Worm (Caenorhabditis elegans) whole organism, L4 larva: ENCODE results near the gene lpr-3.
A peak's percentile ranks its signal among the peaks of the same experiment; 100 is the strongest.

Experiments used
- F49E8.2 ChIP-seq: sonication (generic microtip); optimal IDR thresholded peaks from 2 replicates; lab custom pipeline; 2016; ENCODE audit warnings: missing compliant biosample characterization, mild to moderate bottlenecking, missing genetic modification characterization, borderline replicate concordance
- R02D3.7 ChIP-seq: fragments of 150-350 bp; sonication (generic microtip); optimal IDR thresholded peaks from 3 replicates; lab custom pipeline; 2014; ENCODE audit warnings: missing biosample characterization, missing genetic modification characterization
- ces-1 ChIP-seq: fragments of 150-350 bp; sonication (generic microtip); optimal IDR thresholded peaks from 4 replicates; lab custom pipeline; 2014; ENCODE audit warnings: missing biosample characterization, missing genetic modification reagents, missing genetic modification characterization
- dmd-8 ChIP-seq: fragments of 200-800 bp; sonication (Bioruptor generic); IDR thresholded peaks from 2 replicates; pipeline ENCODE4 v1.3.6; 2022; ENCODE audit warnings: missing genetic modification characterization, missing compliant biosample characterization
- lir-3 ChIP-seq: sonication (generic microtip); optimal IDR thresholded peaks from 2 replicates; lab custom pipeline; 2016; ENCODE audit warnings: mild to moderate bottlenecking, missing genetic modification characterization, missing compliant biosample characterization
- madf-5 ChIP-seq, 2 experiments: fragments of 200-800 bp; sonication (Bioruptor generic); IDR thresholded peaks; 2 replicates each; pipeline ENCODE4 v1.3.6; 2022; ENCODE audit warnings: missing compliant biosample characterization in 2 of 2, missing genetic modification characterization in 2 of 2
- mep-1 ChIP-seq: fragments of 150-350 bp; sonication (generic microtip); optimal IDR thresholded peaks from 3 replicates; lab custom pipeline; 2014; ENCODE audit warnings: missing biosample characterization, missing genetic modification characterization
- nhr-102 ChIP-seq: sonication (generic microtip); optimal IDR thresholded peaks from 2 replicates; lab custom pipeline; 2016; ENCODE audit warnings: mild to moderate bottlenecking, missing genetic modification characterization, moderate library complexity, missing compliant biosample characterization
- nhr-11 ChIP-seq: fragments of 150-350 bp; optimal IDR thresholded peaks from 2 replicates; lab custom pipeline; 2014; ENCODE audit warnings: missing biosample characterization, missing genetic modification characterization
- pqm-1 ChIP-seq: sonication (generic microtip); optimal IDR thresholded peaks from 2 replicates; lab custom pipeline; 2017; ENCODE audit warnings: missing biosample characterization, missing genetic modification characterization
- unc-62 ChIP-seq, 3 experiments: fragments of 150-350 bp in 1 of 3; sonication (generic microtip); optimal IDR thresholded peaks in 2 of 3; peaks in 1 of 3; 1 replicate in 1 of 3; 2 replicates in 2 of 3; lab custom pipeline; 2014 to 2017; ENCODE audit warnings: missing biosample characterization in 3 of 3, missing genetic modification characterization in 3 of 3, missing genetic modification reagents in 3 of 3, missing genotype in 1 of 3
- zag-1 ChIP-seq: fragments of 150-350 bp; optimal IDR thresholded peaks from 2 replicates; lab custom pipeline; 2014; ENCODE audit warnings: missing biosample characterization, missing genetic modification characterization

DNA sequence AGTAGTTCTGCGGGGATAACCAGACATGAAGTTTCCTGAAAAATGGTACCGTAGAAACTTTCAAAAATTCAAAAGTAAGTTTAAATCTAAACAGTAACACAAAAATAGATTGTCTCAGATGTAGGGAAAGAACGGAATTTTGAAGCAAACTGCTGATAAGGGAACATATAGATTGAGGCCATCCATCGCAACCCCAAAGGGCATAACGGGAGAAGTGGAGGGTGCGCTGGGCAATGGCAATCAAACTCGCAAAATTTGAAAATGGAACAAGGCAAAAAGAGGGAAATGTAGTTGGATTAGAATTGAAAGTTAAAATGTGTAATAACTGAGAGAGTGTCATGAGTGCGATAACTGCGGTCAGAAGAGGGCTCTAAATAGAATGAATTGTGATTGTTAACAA is 46.0 kb downstream of the lpr-3 start:
- TF ChIP-seq F49E8.2 (tag; lab: Kevin White, UChicago) (no peak), lir-3 (no peak), nhr-11 (tag; lab: Kevin White, UChicago) (no peak), ces-1 (GFP tag; lab: Kevin White, UChicago) (no peak), pqm-1 (tag; lab: Kevin White, UChicago) (peak; percentile 4), nhr-102 (no peak), madf-5 (GFP tag; IDR thresholded peaks at IDR 0.05; lab: Robert Waterston, UW) (no peak), zag-1 (tag; lab: Kevin White, UChicago) (no peak), dmd-8 (GFP tag; lab: Robert Waterston, UW) (no peak), unc-62 (GFP tag; optimal IDR thresholded peaks at IDR 0.05 in 1 of 2; lab: Kevin White, UChicago) (no peak), unc-62 (tag; optimal IDR thresholded peaks at IDR 0.05; lab: Kevin White, UChicago) (no peak), R02D3.7 (tag; lab: Kevin White, UChicago) (no peak), mep-1 (tag; lab: Kevin White, UChicago) (no peak)
